Worm (Caenorhabditis elegans): ENCODE measurements around the gene unc-39.

Gene unc-39

ce11 chrV:14411989-14412388 lies 39.1 kb downstream of the unc-39 start:
- TF ChIP-seq nhr-43 (tag; optimal IDR thresholded peaks at IDR 0.05; ENCODE audit: poor library complexity, severe bottlenecking) (no peak), nhr-28 (tag; optimal IDR thresholded peaks at IDR 0.05) (no peak), elt-3 (tag; optimal IDR thresholded peaks at IDR 0.05) (no peak), nfya-1 (tag; optimal IDR thresholded peaks at IDR 0.05; ENCODE audit: insufficient read depth) (no peak), ama-1 (optimal IDR thresholded peaks at IDR 0.05) (peak; percentile 65)

ce11 chrV:14414032-14414431 lies 41.2 kb downstream of the unc-39 start:
- TF ChIP-seq R02D3.7 (tag; optimal IDR thresholded peaks at IDR 0.05) (no peak), nhr-77 (tag; optimal IDR thresholded peaks at IDR 0.05) (no peak), pqm-1 (tag; optimal IDR thresholded peaks at IDR 0.05) (peak; percentile 86), nhr-76 (tag; optimal IDR thresholded peaks at IDR 0.05) (no peak), skn-1 (tag; optimal IDR thresholded peaks at IDR 0.05) (peak; percentile 10), jun-1 (tag; optimal IDR thresholded peaks at IDR 0.05) (peak; percentile 58), elt-2 (tag; optimal IDR thresholded peaks at IDR 0.05) (peak; percentile 71), nhr-12 (tag; optimal IDR thresholded peaks at IDR 0.05) (no peak), fos-1 (tag; optimal IDR thresholded peaks at IDR 0.05) (no peak), elt-1 (tag; optimal IDR thresholded peaks at IDR 0.05) (no peak)

DNA sequence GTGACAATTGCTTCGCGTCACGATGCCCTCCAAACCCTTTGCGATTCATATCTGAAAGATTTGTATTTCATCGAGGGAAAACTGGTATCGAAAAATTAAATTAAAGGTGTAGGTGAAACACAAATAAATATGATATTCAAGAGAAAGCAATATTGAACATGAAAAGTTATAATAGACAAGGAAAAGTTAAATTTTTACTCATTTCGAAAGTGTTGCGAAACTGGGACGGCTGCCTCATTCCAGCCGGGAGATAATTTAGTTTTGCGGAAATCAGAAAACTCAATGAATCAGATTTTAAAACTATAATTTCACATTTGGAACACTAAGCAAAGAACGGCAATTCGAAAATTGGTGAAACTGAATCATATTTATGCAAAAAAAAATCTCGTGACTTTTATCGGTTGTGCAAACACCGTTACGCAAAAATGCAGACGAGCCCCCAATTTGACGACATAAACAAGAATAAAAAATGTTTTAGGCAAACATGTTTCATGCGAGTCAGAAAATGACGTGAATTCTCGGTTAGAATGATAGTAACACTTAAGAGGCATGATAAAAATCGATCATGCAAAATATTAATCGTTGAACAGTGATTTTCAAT lies 42.2 kb downstream of the unc-39 start, which contains the start of the genes nxf-1 and C15H11.11:
TSS of gene nxf-1 (minus strand) at position 51 of the 601 bp plus-strand sequence.
TSS of gene C15H11.11 (plus strand) at position 536 of the 601 bp plus-strand sequence.
- TF ChIP-seq aly-2 (tag; optimal IDR thresholded peaks at IDR 0.05): no peak
- TF ChIP-seq daf-12 (tag; optimal IDR thresholded peaks at IDR 0.05): no peak
- TF ChIP-seq elt-3 (tag; optimal IDR thresholded peaks at IDR 0.05): no peak
- no peak for TF ChIP-seq egl-27 (tag; optimal IDR thresholded peaks at IDR 0.05)
- TF ChIP-seq ZK546.5 (tag; optimal IDR thresholded peaks at IDR 0.05): no peak
- peak; percentile 56 for TF ChIP-seq lin-15B (tag; optimal IDR thresholded peaks at IDR 0.05)
- TF ChIP-seq skn-1 (tag; optimal IDR thresholded peaks at IDR 0.05): peak; percentile 28
- no peak for TF ChIP-seq nhr-77 (tag; optimal IDR thresholded peaks at IDR 0.05)
- TF ChIP-seq eor-1 (tag; optimal IDR thresholded peaks at IDR 0.05): no peak
- peak; percentile 40 for TF ChIP-seq nhr-43 (tag; optimal IDR thresholded peaks at IDR 0.05; ENCODE audit: poor library complexity, severe bottlenecking)
- TF ChIP-seq ama-1 (optimal IDR thresholded peaks at IDR 0.05): peak; percentile 61
- TF ChIP-seq nhr-237 (tag; optimal IDR thresholded peaks at IDR 0.05): no peak
- no peak for TF ChIP-seq nhr-11 (tag; optimal IDR thresholded peaks at IDR 0.05)
- TF ChIP-seq pqm-1 (tag; optimal IDR thresholded peaks at IDR 0.05): peak; percentile 68
- TF ChIP-seq nhr-28 (tag; optimal IDR thresholded peaks at IDR 0.05): no peak
- peak; percentile 88 for TF ChIP-seq pha-4 (tag; optimal IDR thresholded peaks at IDR 0.05)
- TF ChIP-seq hmg-11 (tag; optimal IDR thresholded peaks at IDR 0.05): peak; percentile 73
- TF ChIP-seq snpc-4 (tag; optimal IDR thresholded peaks at IDR 0.05): peak; percentile 77
- no peak for TF ChIP-seq R02D3.7 (tag; optimal IDR thresholded peaks at IDR 0.05)
- TF ChIP-seq tbx-2 (tag; optimal IDR thresholded peaks at IDR 0.05): no peak
- no peak for TF ChIP-seq lsy-12 (tag; optimal IDR thresholded peaks at IDR 0.05)
- peak; percentile 79 for TF ChIP-seq jun-1 (tag; optimal IDR thresholded peaks at IDR 0.05)
- TF ChIP-seq nhr-23 (tag; optimal IDR thresholded peaks at IDR 0.05): peak; percentile 51
- no peak for TF ChIP-seq lin-39 (tag; optimal IDR thresholded peaks at IDR 0.05)
- TF ChIP-seq ztf-11 (tag; optimal IDR thresholded peaks at IDR 0.05): no peak
- no peak for TF ChIP-seq nhr-76 (tag; optimal IDR thresholded peaks at IDR 0.05)
- TF ChIP-seq mml-1 (tag; optimal IDR thresholded peaks at IDR 0.05): no peak
- TF ChIP-seq mdl-1 (tag; optimal IDR thresholded peaks at IDR 0.05): no peak
- peak; percentile 77 for TF ChIP-seq elt-2 (tag; optimal IDR thresholded peaks at IDR 0.05)
- TF ChIP-seq elt-1 (tag; optimal IDR thresholded peaks at IDR 0.05): no peak
- no peak for TF ChIP-seq zag-1 (tag; optimal IDR thresholded peaks at IDR 0.05)
- no peak for TF ChIP-seq fkh-10 (GFP tag; optimal IDR thresholded peaks at IDR 0.05)
- no peak for TF ChIP-seq ceh-16 (tag; optimal IDR thresholded peaks at IDR 0.05)
- peak; percentile 58 for TF ChIP-seq ceh-28 (tag; optimal IDR thresholded peaks at IDR 0.05)
- peak; percentile 44 for TF ChIP-seq nhr-25 (tag; optimal IDR thresholded peaks at IDR 0.05)
- peak; percentile 79 for TF ChIP-seq egl-5 (tag; optimal IDR thresholded peaks at IDR 0.05)
- TF ChIP-seq unc-62 (GFP tag; optimal IDR thresholded peaks at IDR 0.05): no peak
- TF ChIP-seq ceh-82 (tag; optimal IDR thresholded peaks at IDR 0.05): no peak
- no peak for TF ChIP-seq unc-39 (tag; optimal IDR thresholded peaks at IDR 0.05)
- no peak for TF ChIP-seq fkh-2 (tag; optimal IDR thresholded peaks at IDR 0.05)
- no peak for TF ChIP-seq sea-2 (GFP tag; optimal IDR thresholded peaks at IDR 0.05)
- no peak for TF ChIP-seq ztf-4 (tag; optimal IDR thresholded peaks at IDR 0.05)
- peak; percentile 60 for TF ChIP-seq nfya-1 (tag; optimal IDR thresholded peaks at IDR 0.05; ENCODE audit: insufficient read depth)
- no peak for TF ChIP-seq ceh-9 (tag; optimal IDR thresholded peaks at IDR 0.05)
- TF ChIP-seq nhr-12 (tag; optimal IDR thresholded peaks at IDR 0.05): no peak
- TF ChIP-seq nhr-67 (tag; optimal IDR thresholded peaks at IDR 0.05): no peak
- no peak for TF ChIP-seq fos-1 (tag; optimal IDR thresholded peaks at IDR 0.05)
